Worm (Caenorhabditis elegans) whole organism, mixed stage, embryonic: ENCODE data around the gene mai-1.

Source experiments
- M03D4.4 ChIP-seq: sonication (generic microtip); optimal IDR thresholded peaks from 2 replicates; lab custom pipeline; 2017; ENCODE audit warnings: mild to moderate bottlenecking, missing genetic modification characterization, missing compliant biosample characterization
- bed-3 ChIP-seq: fragments of 200-800 bp; sonication (Bioruptor generic); optimal IDR thresholded peaks from 3 replicates; lab custom pipeline; 2018; ENCODE audit warnings: mild to moderate bottlenecking, missing genetic modification characterization, moderate library complexity, missing compliant biosample characterization
- blmp-1 ChIP-seq: fragments of 150-350 bp; optimal IDR thresholded peaks from 2 replicates; lab custom pipeline; 2014; ENCODE audit warnings: missing biosample characterization, missing genetic modification characterization
- ceh-39 ChIP-seq: fragments of 150-350 bp; optimal IDR thresholded peaks from 2 replicates; lab custom pipeline; 2014; ENCODE audit warnings: missing biosample characterization, missing genetic modification characterization
- ceh-43 ChIP-seq: fragments of 200-800 bp; sonication (Bioruptor generic); optimal IDR thresholded peaks from 2 replicates; lab custom pipeline; 2018; ENCODE audit warnings: mild to moderate bottlenecking, missing genetic modification characterization, moderate library complexity, missing compliant biosample characterization
- ceh-83 ChIP-seq: fragments of 200-800 bp; sonication (Bioruptor generic); optimal IDR thresholded peaks from 2 replicates; lab custom pipeline; 2018; ENCODE audit warnings: mild to moderate bottlenecking, missing genetic modification characterization, missing compliant biosample characterization
- ces-1 ChIP-seq: fragments of 150-350 bp; optimal IDR thresholded peaks from 2 replicates; lab custom pipeline; 2014; ENCODE audit warnings: missing biosample characterization, missing genetic modification reagents, missing genetic modification characterization
- cnd-1 ChIP-seq: fragments of 200-800 bp; sonication (Bioruptor generic); optimal IDR thresholded peaks from 2 replicates; lab custom pipeline; 2018; ENCODE audit warnings: mild to moderate bottlenecking, missing genetic modification characterization, missing compliant biosample characterization
- drap-1 ChIP-seq: fragments of 200-800 bp; sonication (Bioruptor generic); optimal IDR thresholded peaks from 3 replicates; lab custom pipeline; 2018; ENCODE audit warnings: mild to moderate bottlenecking, missing genetic modification characterization, missing compliant biosample characterization
- elt-1 ChIP-seq: sonication (generic microtip); optimal IDR thresholded peaks from 2 replicates; lab custom pipeline; 2017; ENCODE audit warnings: missing genetic modification characterization, mild to moderate bottlenecking, missing compliant biosample characterization, antibody characterized with exemption, moderate library complexity, borderline replicate concordance; ENCODE audit not compliant: insufficient read depth
- elt-3 ChIP-seq: fragments of 150-350 bp; optimal IDR thresholded peaks from 2 replicates; lab custom pipeline; 2014; ENCODE audit warnings: missing biosample characterization, missing genetic modification characterization
- flh-1 ChIP-seq: fragments of 200-800 bp; sonication (Bioruptor generic); optimal IDR thresholded peaks from 2 replicates; lab custom pipeline; 2018; ENCODE audit warnings: mild to moderate bottlenecking, missing genetic modification characterization, moderate library complexity, missing compliant biosample characterization
- ham-2 ChIP-seq: fragments of 200-800 bp; sonication (Bioruptor generic); optimal IDR thresholded peaks from 2 replicates; lab custom pipeline; 2018; ENCODE audit warnings: mild to moderate bottlenecking, missing genetic modification characterization, missing compliant biosample characterization
- hlh-1 ChIP-seq: fragments of 150-350 bp; optimal IDR thresholded peaks from 2 replicates; lab custom pipeline; 2014; ENCODE audit warnings: missing biosample characterization, missing genetic modification reagents, missing genetic modification characterization
- lin-13 ChIP-seq: fragments of 150-350 bp; optimal IDR thresholded peaks from 2 replicates; lab custom pipeline; 2014; ENCODE audit warnings: missing biosample characterization, missing genetic modification characterization
- lin-32 ChIP-seq: fragments of 200-800 bp; sonication (Bioruptor generic); optimal IDR thresholded peaks from 2 replicates; lab custom pipeline; 2018; ENCODE audit warnings: mild to moderate bottlenecking, missing genetic modification characterization, missing compliant biosample characterization
- lsy-2 ChIP-seq: fragments of 150-350 bp; optimal IDR thresholded peaks from 2 replicates; lab custom pipeline; 2014; ENCODE audit warnings: missing biosample characterization, missing genetic modification characterization
- mab-5 ChIP-seq: fragments of 150-350 bp; optimal IDR thresholded peaks from 2 replicates; lab custom pipeline; 2014; ENCODE audit warnings: missing biosample characterization, missing genetic modification characterization
- mep-1 ChIP-seq: fragments of 150-350 bp; optimal IDR thresholded peaks from 2 replicates; lab custom pipeline; 2017; ENCODE audit warnings: missing biosample characterization, missing genetic modification reagents, missing genetic modification characterization, inconsistent platforms
- mls-2 ChIP-seq: sonication (generic microtip); optimal IDR thresholded peaks from 2 replicates; lab custom pipeline; 2016; ENCODE audit warnings: mild to moderate bottlenecking, missing genetic modification characterization, moderate library complexity, missing compliant biosample characterization
- nhr-12 ChIP-seq: fragments of 150-350 bp; optimal IDR thresholded peaks from 2 replicates; lab custom pipeline; 2014; ENCODE audit warnings: missing biosample characterization, missing genetic modification characterization
- nhr-2 ChIP-seq: fragments of 150-350 bp; optimal IDR thresholded peaks from 2 replicates; lab custom pipeline; 2014; ENCODE audit warnings: missing biosample characterization, missing genetic modification characterization
- nhr-237 ChIP-seq: fragments of 150-350 bp; optimal IDR thresholded peaks from 2 replicates; lab custom pipeline; 2014; ENCODE audit warnings: missing biosample characterization, missing genetic modification characterization
- nhr-28 ChIP-seq: fragments of 150-350 bp; optimal IDR thresholded peaks from 2 replicates; lab custom pipeline; 2014; ENCODE audit warnings: missing biosample characterization, missing genetic modification characterization
- nhr-76 ChIP-seq: sonication (generic microtip); optimal IDR thresholded peaks from 2 replicates; lab custom pipeline; 2017; ENCODE audit warnings: missing biosample characterization, missing genetic modification characterization
- pha-4 ChIP-seq: fragments of 150-350 bp; optimal IDR thresholded peaks from 2 replicates; lab custom pipeline; 2018; ENCODE audit warnings: missing biosample characterization, missing genetic modification reagents, missing genetic modification characterization
- sem-2 ChIP-seq: fragments of 200-800 bp; sonication (Bioruptor generic); optimal IDR thresholded peaks from 2 replicates; lab custom pipeline; 2018; ENCODE audit warnings: mild to moderate bottlenecking, missing genetic modification characterization, missing compliant biosample characterization
- snpc-4 ChIP-seq: fragments of 150-350 bp; optimal IDR thresholded peaks from 2 replicates; lab custom pipeline; 2014; ENCODE audit warnings: missing biosample characterization, missing genetic modification characterization
- sptf-1 ChIP-seq: sonication (generic microtip); optimal IDR thresholded peaks from 2 replicates; lab custom pipeline; 2017; ENCODE audit warnings: mild to moderate bottlenecking, missing genetic modification characterization, moderate library complexity, missing compliant biosample characterization
- tbx-8 ChIP-seq: fragments of 200-800 bp; sonication (Bioruptor generic); optimal IDR thresholded peaks from 2 replicates; lab custom pipeline; 2018; ENCODE audit warnings: mild to moderate bottlenecking, missing genetic modification characterization, moderate library complexity, missing compliant biosample characterization
- unc-120 ChIP-seq: sonication (generic microtip); optimal IDR thresholded peaks from 2 replicates; lab custom pipeline; 2017; ENCODE audit warnings: missing genetic modification characterization, missing compliant biosample characterization; ENCODE audit not compliant: poor library complexity, severe bottlenecking
- unc-39 ChIP-seq: fragments of 150-350 bp; optimal IDR thresholded peaks from 2 replicates; lab custom pipeline; 2014; ENCODE audit warnings: missing biosample characterization, missing genetic modification characterization
- unc-62 ChIP-seq: fragments of 150-350 bp; optimal IDR thresholded peaks from 2 replicates; lab custom pipeline; 2014; ENCODE audit warnings: missing biosample characterization, missing genetic modification reagents, missing genetic modification characterization
- zip-8 ChIP-seq: fragments of 150-350 bp; optimal IDR thresholded peaks from 2 replicates; lab custom pipeline; 2014; ENCODE audit warnings: missing biosample characterization, missing genetic modification characterization
- ztf-11 ChIP-seq: fragments of 150-350 bp; optimal IDR thresholded peaks from 2 replicates; lab custom pipeline; 2014; ENCODE audit warnings: missing biosample characterization, missing genetic modification characterization

The mai-1 gene

DNA sequence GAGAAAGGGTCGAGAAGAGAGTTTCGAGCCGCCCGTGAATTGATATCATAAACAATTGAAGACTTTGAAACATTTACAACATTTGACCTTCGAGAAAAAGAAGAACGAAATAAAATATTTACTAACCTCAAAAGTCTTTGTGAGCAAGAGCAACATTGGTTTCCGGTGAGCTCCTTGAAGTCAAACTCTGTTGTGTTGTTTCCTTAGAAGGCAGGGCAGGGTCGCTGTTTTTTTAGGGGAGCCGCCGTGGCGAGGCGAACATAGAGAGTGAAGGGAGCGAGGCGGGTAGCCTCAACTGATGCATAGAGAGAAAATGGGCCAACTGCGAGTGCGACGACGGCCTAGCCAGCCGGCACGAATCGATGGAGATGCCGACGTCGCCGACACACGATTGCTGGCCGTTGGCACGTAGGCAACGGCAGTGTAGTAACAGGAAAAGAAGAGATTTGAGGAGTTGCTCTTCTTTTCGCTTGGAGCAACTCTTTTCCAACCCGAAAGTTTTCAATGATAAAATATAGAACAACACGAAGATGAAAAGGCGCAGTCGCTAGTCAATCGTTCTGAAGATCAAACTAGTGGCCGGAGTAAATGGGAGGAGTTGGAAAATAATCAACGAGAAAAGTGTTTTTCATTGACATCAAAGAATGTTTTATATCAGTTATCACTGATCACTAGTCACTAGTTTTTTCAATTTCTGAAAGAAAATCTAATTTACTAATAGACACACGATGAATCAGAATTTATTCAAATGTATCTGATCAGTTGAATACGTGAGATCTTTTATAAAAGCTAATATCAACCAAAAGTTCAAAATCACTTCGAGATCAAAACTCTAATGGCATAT, at the start of gene mai-1:
Gene mai-1 (minus strand): TSS at position 557 of the 844 bp plus-strand sequence.
- peak; percentile 78 for TF ChIP-seq unc-120
- TF ChIP-seq sptf-1 (tag; lab: Kevin White, UChicago) = no peak
- peak; percentile 17 for TF ChIP-seq unc-62 (GFP tag; lab: Kevin White, UChicago)
- TF ChIP-seq elt-3 (tag; lab: Kevin White, UChicago) = no peak
- peak; percentile 68 for TF ChIP-seq hlh-1
- TF ChIP-seq, all 35 proteins: peak for 3

DNA sequence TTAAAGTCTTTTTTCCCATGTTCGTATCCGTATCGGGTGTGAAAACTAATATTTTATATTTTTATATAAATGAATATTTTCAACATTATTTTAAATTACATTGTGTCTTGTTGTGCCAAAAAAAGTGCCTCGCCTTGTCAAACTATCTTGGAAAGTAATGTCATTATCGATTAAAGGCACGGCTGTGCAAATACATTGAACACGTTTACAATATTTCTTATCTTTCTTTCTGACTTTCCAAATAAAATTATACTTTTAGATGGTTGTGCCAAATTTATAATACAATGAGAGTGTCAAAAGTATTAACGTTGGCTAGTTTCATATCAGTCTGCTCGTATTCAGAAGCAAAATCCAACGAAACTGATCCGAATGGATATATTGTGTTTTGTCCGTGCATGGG, 49.2 kb upstream of the mai-1 start, which contains the start of gene pfut-1:
Gene pfut-1 (plus strand): TSS at position 258 of the 400 bp plus-strand sequence.
- TF ChIP-seq pha-4 (tag; lab: Kevin White, UChicago) = no peak
- no peak for TF ChIP-seq mab-5 (tag; lab: Kevin White, UChicago)
- no peak for TF ChIP-seq drap-1 (GFP tag; lab: Kevin White, UChicago)
- TF ChIP-seq sem-2 (GFP tag; lab: Kevin White, UChicago) = no peak
- no peak for TF ChIP-seq nhr-28 (tag; lab: Kevin White, UChicago)
- no peak for TF ChIP-seq tbx-8 (GFP tag; lab: Kevin White, UChicago)

DNA sequence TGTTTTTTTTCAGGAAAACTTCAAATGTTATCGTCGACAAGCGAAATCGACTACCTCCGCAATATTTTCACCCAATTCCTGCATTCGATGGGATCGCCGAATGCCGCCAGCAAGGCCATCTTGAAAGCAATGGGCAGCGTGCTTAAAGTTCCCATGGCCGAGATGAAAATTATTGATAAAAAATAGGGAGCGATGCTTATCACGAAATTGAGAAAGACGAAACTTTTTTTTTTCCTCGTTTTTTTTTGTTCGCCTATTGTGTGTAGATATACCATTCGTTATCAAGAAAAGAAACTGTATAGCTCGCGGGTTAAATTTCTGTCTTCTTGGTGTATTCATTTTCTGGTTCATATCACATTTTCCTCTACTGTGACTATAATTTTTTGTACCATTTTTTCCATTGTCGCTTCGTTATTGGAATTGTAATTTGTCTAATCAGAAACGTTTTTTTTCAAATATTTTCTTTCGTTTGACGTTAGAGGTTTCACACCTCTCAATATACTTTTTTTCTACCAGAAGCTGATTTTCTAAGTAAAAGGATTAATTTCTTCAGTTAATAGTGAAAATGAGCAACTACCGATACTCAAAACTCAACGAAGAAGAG, 47.7 kb upstream of the mai-1 start, which contains the start of gene syx-6:
Gene syx-6 (plus strand): TSS at position 554 of the 604 bp plus-strand sequence.
- no peak for TF ChIP-seq nhr-237 (tag; lab: Kevin White, UChicago)
- TF ChIP-seq tbx-8 (GFP tag; lab: Kevin White, UChicago) = no peak

DNA sequence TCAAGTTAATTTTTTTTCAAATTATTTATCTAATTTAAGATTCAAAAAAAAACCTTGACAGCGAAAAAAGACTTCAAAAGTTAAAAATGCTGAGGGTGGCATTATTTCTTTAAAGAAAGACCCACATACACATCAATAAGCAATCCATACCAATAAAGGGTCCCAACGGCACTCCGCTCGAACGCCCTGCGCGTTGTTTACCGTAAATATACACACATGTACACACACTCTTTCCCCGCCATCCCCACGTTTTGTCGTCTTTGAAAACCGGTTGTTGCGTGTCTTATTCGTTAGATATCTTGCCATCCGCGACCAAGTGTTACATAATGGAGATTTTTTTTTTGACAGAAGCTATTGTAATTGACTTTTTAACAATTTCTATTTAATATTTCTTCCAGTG, 43.2 kb upstream of the mai-1 start, which contains the start of gene gcc-1:
Gene gcc-1 (plus strand): TSS at position 399 of the 400 bp plus-strand sequence.
- no peak for TF ChIP-seq bed-3 (GFP tag; lab: Kevin White, UChicago)
- peak; percentile 25 for TF ChIP-seq mep-1
- no peak for TF ChIP-seq ceh-39 (tag; lab: Kevin White, UChicago)
- no peak for TF ChIP-seq unc-62 (GFP tag; lab: Kevin White, UChicago)
- peak; percentile 24 for TF ChIP-seq ces-1
- TF ChIP-seq sptf-1 (tag; lab: Kevin White, UChicago) = no peak
- no peak for TF ChIP-seq mab-5 (tag; lab: Kevin White, UChicago)
- no peak for TF ChIP-seq nhr-28 (tag; lab: Kevin White, UChicago)
- no peak for TF ChIP-seq nhr-2 (tag; lab: Kevin White, UChicago)
- no peak for TF ChIP-seq drap-1 (GFP tag; lab: Kevin White, UChicago)
- peak; percentile 46 for TF ChIP-seq lsy-2 (tag; lab: Kevin White, UChicago)
- no peak for TF ChIP-seq ceh-83
- TF ChIP-seq snpc-4 = no peak
- no peak for TF ChIP-seq cnd-1 (tag; lab: Kevin White, UChicago)
- no peak for TF ChIP-seq sem-2 (GFP tag; lab: Kevin White, UChicago)
- TF ChIP-seq lin-13 (tag; lab: Kevin White, UChicago) = peak; percentile 2
- TF ChIP-seq hlh-1 = peak; percentile 33
- TF ChIP-seq elt-3 (tag; lab: Kevin White, UChicago) = no peak
- TF ChIP-seq nhr-76 (tag; lab: Kevin White, UChicago) = no peak
- no peak for TF ChIP-seq ham-2 (GFP tag; lab: Kevin White, UChicago)
- TF ChIP-seq unc-39 (tag; lab: Kevin White, UChicago) = no peak
- TF ChIP-seq zip-8 (tag; lab: Kevin White, UChicago) = no peak
- no peak for TF ChIP-seq blmp-1 (tag; lab: Kevin White, UChicago)
- TF ChIP-seq elt-1 (tag; lab: Kevin White, UChicago) = no peak
- TF ChIP-seq unc-120 = peak; percentile 51
- TF ChIP-seq lin-32 = no peak
- no peak for TF ChIP-seq ztf-11 (tag; lab: Kevin White, UChicago)
- TF ChIP-seq M03D4.4 (tag; lab: Kevin White, UChicago) = no peak
- no peak for TF ChIP-seq flh-1 (GFP tag; lab: Kevin White, UChicago)
- no peak for TF ChIP-seq mls-2 (tag; lab: Kevin White, UChicago)
- no peak for TF ChIP-seq nhr-12 (tag; lab: Kevin White, UChicago)
- TF ChIP-seq ceh-43 (GFP tag; lab: Kevin White, UChicago) = no peak
- no peak for TF ChIP-seq nhr-237 (tag; lab: Kevin White, UChicago)
- TF ChIP-seq pha-4 (tag; lab: Kevin White, UChicago) = peak; percentile 77
- no peak for TF ChIP-seq tbx-8 (GFP tag; lab: Kevin White, UChicago)
- TF ChIP-seq, all 35 proteins: peak for 7
